Fruit fly (Drosophila melanogaster) whole organism, prepupa: ENCODE data around the gene CG14566.

Experiments
- Blimp-1 ChIP-seq: fragments of 200-800 bp; sonication (Bioruptor generic); optimal IDR thresholded peaks from 3 replicates; lab custom pipeline; 2017; ENCODE audit warnings: missing biosample characterization, missing genetic modification characterization, mild to moderate bottlenecking, moderate library complexity, missing genetic modification reagents
- CG10631 ChIP-seq: fragments of 200-800 bp; sonication (Bioruptor generic); optimal IDR thresholded peaks from 2 replicates; lab custom pipeline; 2016; ENCODE audit warnings: missing biosample characterization, missing genetic modification characterization
- CG10669 ChIP-seq: fragments of 200-800 bp; sonication (Bioruptor generic); optimal IDR thresholded peaks from 3 replicates; lab custom pipeline; 2018; ENCODE audit warnings: missing biosample characterization, mild to moderate bottlenecking, missing genetic modification characterization, moderate library complexity
- CG11294 ChIP-seq: fragments of 200-800 bp; sonication (Bioruptor generic); IDR thresholded peaks from 2 replicates; pipeline ENCODE4 v1.3.6; 2022; ENCODE audit warnings: missing biosample characterization, missing genetic modification characterization
- CG11762 ChIP-seq: fragments of 200-800 bp; sonication (Bioruptor generic); optimal IDR thresholded peaks from 3 replicates; lab custom pipeline; 2016; ENCODE audit warnings: missing biosample characterization, missing genetic modification characterization; ENCODE audit not compliant: insufficient read depth
- CG11902 ChIP-seq: fragments of 200-800 bp; sonication (Bioruptor generic); optimal IDR thresholded peaks from 3 replicates; lab custom pipeline; 2016; ENCODE audit warnings: missing biosample characterization, missing genetic modification characterization
- CG15336 ChIP-seq: fragments of 200-800 bp; sonication (Bioruptor generic); IDR thresholded peaks from 2 replicates; pipeline ENCODE4 v1.3.6; 2022; ENCODE audit warnings: missing biosample characterization, missing genetic modification characterization
- CG1621 ChIP-seq: fragments of 200-800 bp; sonication (Bioruptor generic); optimal IDR thresholded peaks from 3 replicates; lab custom pipeline; 2018; ENCODE audit warnings: missing biosample characterization, mild to moderate bottlenecking, missing genetic modification characterization
- CG16779 ChIP-seq: fragments of 200-800 bp; sonication (Bioruptor generic); optimal IDR thresholded peaks from 3 replicates; lab custom pipeline; 2017; ENCODE audit warnings: missing biosample characterization, mild to moderate bottlenecking, missing genetic modification characterization
- CG3032 ChIP-seq: fragments of 200-800 bp; optimal IDR thresholded peaks from 2 replicates; lab custom pipeline; 2019; ENCODE audit warnings: missing biosample characterization, mild to moderate bottlenecking, missing genetic modification characterization, moderate library complexity
- CG31627 ChIP-seq: fragments of 200-800 bp; sonication (Bioruptor generic); optimal IDR thresholded peaks from 3 replicates; lab custom pipeline; 2016; ENCODE audit warnings: missing biosample characterization, missing genetic modification characterization
- CG32006 ChIP-seq: fragments of 200-800 bp; sonication (Bioruptor generic); optimal IDR thresholded peaks from 3 replicates; lab custom pipeline; 2017; ENCODE audit warnings: missing biosample characterization, mild to moderate bottlenecking, missing genetic modification characterization
- CG3919 ChIP-seq: fragments of 200-800 bp; sonication (Bioruptor generic); optimal IDR thresholded peaks from 3 replicates; lab custom pipeline; 2016; ENCODE audit warnings: missing biosample characterization, missing genetic modification characterization
- CG6163 ChIP-seq: fragments of 200-800 bp; sonication (Bioruptor generic); IDR thresholded peaks from 3 replicates; pipeline ENCODE4 v1.3.6; 2022; ENCODE audit warnings: missing biosample characterization, missing genetic modification characterization
- CG6276 ChIP-seq: fragments of 200-800 bp; sonication (Bioruptor generic); optimal IDR thresholded peaks from 2 replicates; lab custom pipeline; 2017; ENCODE audit warnings: missing biosample characterization, mild to moderate bottlenecking, missing genetic modification characterization
- CG6792 ChIP-seq: fragments of 200-800 bp; sonication (Bioruptor generic); optimal IDR thresholded peaks from 3 replicates; lab custom pipeline; 2016; ENCODE audit warnings: missing biosample characterization, missing genetic modification characterization
- CG6808 ChIP-seq: fragments of 200-800 bp; sonication (Bioruptor generic); optimal IDR thresholded peaks from 3 replicates; lab custom pipeline; 2017; ENCODE audit warnings: missing biosample characterization, missing genetic modification characterization, mild to moderate bottlenecking, moderate library complexity, missing genetic modification reagents
- CG6854 ChIP-seq: fragments of 200-800 bp; sonication (Bioruptor generic); optimal IDR thresholded peaks from 2 replicates; lab custom pipeline; 2017; ENCODE audit warnings: missing biosample characterization, mild to moderate bottlenecking, missing genetic modification characterization
- CG7368 ChIP-seq: fragments of 200-800 bp; sonication (Bioruptor generic); optimal IDR thresholded peaks from 3 replicates; lab custom pipeline; 2016; ENCODE audit warnings: missing biosample characterization, missing genetic modification characterization
- CG8119 ChIP-seq: fragments of 200-800 bp; sonication (Bioruptor generic); IDR thresholded peaks from 3 replicates; pipeline ENCODE4 v1.3.6; 2022; ENCODE audit warnings: missing biosample characterization, missing genetic modification characterization
- CG8319 ChIP-seq: fragments of 200-800 bp; sonication (Bioruptor generic); optimal IDR thresholded peaks from 3 replicates; lab custom pipeline; 2016; ENCODE audit warnings: missing biosample characterization, missing genetic modification characterization
- Eip93F ChIP-seq: fragments of 200-800 bp; sonication (Bioruptor generic); optimal IDR thresholded peaks from 2 replicates; lab custom pipeline; 2016; ENCODE audit warnings: missing biosample characterization, mild to moderate bottlenecking, missing genetic modification characterization
- Ets21C ChIP-seq: fragments of 200-800 bp; sonication (Bioruptor generic); optimal IDR thresholded peaks from 3 replicates; lab custom pipeline; 2016; ENCODE audit warnings: missing biosample characterization, missing genetic modification characterization
- Hr38 ChIP-seq: sonication (Bioruptor generic); optimal IDR thresholded peaks from 2 replicates; lab custom pipeline; 2016; ENCODE audit warnings: missing biosample characterization, missing genetic modification characterization
- Hr39 ChIP-seq: fragments of 200-800 bp; sonication (Bioruptor generic); optimal IDR thresholded peaks from 2 replicates; lab custom pipeline; 2016; ENCODE audit warnings: missing biosample characterization, missing genetic modification characterization
- Hr4 ChIP-seq: fragments of 200-800 bp; sonication (Bioruptor generic); optimal IDR thresholded peaks from 3 replicates; lab custom pipeline; 2016; ENCODE audit warnings: missing biosample characterization, missing genetic modification characterization
- Met ChIP-seq: fragments of 200-800 bp; sonication (Bioruptor generic); optimal IDR thresholded peaks from 3 replicates; lab custom pipeline; 2016; ENCODE audit warnings: missing biosample characterization, missing genetic modification characterization
- Smox ChIP-seq: fragments of 200-800 bp; sonication (Bioruptor generic); optimal IDR thresholded peaks from 3 replicates; lab custom pipeline; 2016; ENCODE audit warnings: missing biosample characterization, missing genetic modification characterization
- Sox102F ChIP-seq: fragments of 200-800 bp; sonication (Bioruptor generic); optimal IDR thresholded peaks from 2 replicates; lab custom pipeline; 2016; ENCODE audit warnings: missing biosample characterization, mild to moderate bottlenecking, missing genetic modification characterization
- Sox15 ChIP-seq: fragments of 200-800 bp; sonication (Bioruptor generic); optimal IDR thresholded peaks from 3 replicates; lab custom pipeline; 2016; ENCODE audit warnings: missing biosample characterization, missing genetic modification characterization
- achi ChIP-seq: fragments of 200-800 bp; sonication (Bioruptor generic); optimal IDR thresholded peaks from 3 replicates; lab custom pipeline; 2016; ENCODE audit warnings: missing biosample characterization, missing genetic modification characterization
- acj6 ChIP-seq: fragments of 200-800 bp; sonication (Bioruptor generic); optimal IDR thresholded peaks from 3 replicates; lab custom pipeline; 2016; ENCODE audit warnings: missing biosample characterization, missing genetic modification characterization
- dac ChIP-seq: fragments of 200-800 bp; sonication (Bioruptor generic); optimal IDR thresholded peaks from 2 replicates; lab custom pipeline; 2017; ENCODE audit warnings: missing biosample characterization, mild to moderate bottlenecking, missing genetic modification characterization
- dsx ChIP-seq: fragments of 200-800 bp; optimal IDR thresholded peaks from 3 replicates; lab custom pipeline; 2019; ENCODE audit warnings: missing biosample characterization, mild to moderate bottlenecking, missing genetic modification characterization, moderate library complexity; ENCODE audit not compliant: poor library complexity, severe bottlenecking
- esn ChIP-seq: fragments of 200-800 bp; sonication (Bioruptor generic); optimal IDR thresholded peaks from 2 replicates; lab custom pipeline; 2016; ENCODE audit warnings: missing biosample characterization, mild to moderate bottlenecking, missing genetic modification characterization, moderate library complexity
- fd59A ChIP-seq: fragments of 200-800 bp; sonication (Bioruptor generic); optimal IDR thresholded peaks from 2 replicates; lab custom pipeline; 2017; ENCODE audit warnings: missing biosample characterization, mild to moderate bottlenecking, missing genetic modification characterization, missing genetic modification reagents
- fd85E ChIP-seq: fragments of 200-800 bp; sonication (Bioruptor generic); optimal IDR thresholded peaks from 3 replicates; lab custom pipeline; 2016; ENCODE audit warnings: missing biosample characterization, missing genetic modification characterization
- fkh ChIP-seq: fragments of 200-800 bp; sonication (Bioruptor generic); optimal IDR thresholded peaks from 3 replicates; lab custom pipeline; 2017; ENCODE audit warnings: missing biosample characterization, mild to moderate bottlenecking, missing genetic modification characterization, moderate library complexity
- lz ChIP-seq: fragments of 200-800 bp; sonication (Bioruptor generic); optimal IDR thresholded peaks from 3 replicates; lab custom pipeline; 2016; ENCODE audit warnings: missing biosample characterization, missing genetic modification characterization
- net ChIP-seq: fragments of 200-800 bp; sonication (Bioruptor generic); optimal IDR thresholded peaks from 3 replicates; lab custom pipeline; 2016; ENCODE audit warnings: missing biosample characterization, missing genetic modification characterization
- pdm3 ChIP-seq: fragments of 200-800 bp; sonication (Bioruptor generic); optimal IDR thresholded peaks from 3 replicates; lab custom pipeline; 2016; ENCODE audit warnings: missing biosample characterization, missing genetic modification characterization
- salr ChIP-seq, 2 experiments: fragments of 200-800 bp; sonication (Bioruptor generic); optimal IDR thresholded peaks; 3 replicates each; lab custom pipeline; 2016 to 2018; ENCODE audit warnings: missing biosample characterization in 2 of 2, missing genetic modification characterization in 2 of 2, mild to moderate bottlenecking in 1 of 2
- spab ChIP-seq: fragments of 200-800 bp; sonication (Bioruptor generic); optimal IDR thresholded peaks from 2 replicates; lab custom pipeline; 2017; ENCODE audit warnings: missing biosample characterization, mild to moderate bottlenecking, missing genetic modification characterization, missing genetic modification reagents
- ss ChIP-seq, 2 experiments: fragments of 200-800 bp; sonication (Bioruptor generic); optimal IDR thresholded peaks; 2 replicates in 1 of 2; 3 replicates in 1 of 2; lab custom pipeline; 2017 to 2018; ENCODE audit warnings: mild to moderate bottlenecking in 2 of 2, missing biosample characterization in 2 of 2, missing genetic modification characterization in 2 of 2, moderate library complexity in 1 of 2
- svp ChIP-seq: fragments of 200-800 bp; sonication (Bioruptor generic); peaks from one replicate; lab custom pipeline; 2016; ENCODE audit warnings: missing biosample characterization, missing genetic modification characterization
- vri ChIP-seq: fragments of 200-800 bp; sonication (Bioruptor generic); optimal IDR thresholded peaks from 3 replicates; lab custom pipeline; 2016; ENCODE audit warnings: missing biosample characterization, mild to moderate bottlenecking, missing genetic modification characterization

Gene CG14566

dm6 chr3L:21715974-21716373 lies 24.1 kb downstream of the CG14566 start (continued):
- TF ChIP-seq Smox (peak; percentile 25), CG6808 (GFP tag; lab: Kevin White, UChicago) (peak; percentile 34), dsx (no peak), CG10669 (GFP tag; lab: Kevin White, UChicago) (peak; percentile 9), net (GFP tag; lab: Kevin White, UChicago) (peak; percentile 16), acj6 (GFP tag; lab: Kevin White, UChicago) (peak; percentile 38), Sox15 (GFP tag; lab: Kevin White, UChicago) (no peak), CG16779 (tag; lab: Kevin White, UChicago) (peak; percentile 13), svp (GFP tag; lab: Kevin White, UChicago) (no peak), Met (peak; percentile 13), fd85E (GFP tag; lab: Kevin White, UChicago) (no peak), esn (GFP tag; lab: Kevin White, UChicago) (peak; percentile 36), CG11294 (no peak), lz (GFP tag; lab: Kevin White, UChicago) (no peak), CG3919 (peak; percentile 48), spab (GFP tag; lab: Kevin White, UChicago) (peak; percentile 28), fd59A (GFP tag; lab: Kevin White, UChicago) (peak; percentile 35), Hr38 (GFP tag; lab: Kevin White, UChicago) (no peak), Eip93F (no peak), achi (no peak), Hr4 (GFP tag; lab: Kevin White, UChicago) (peak; percentile 70), CG6276 (GFP tag; lab: Kevin White, UChicago) (peak; percentile 11), vri (GFP tag; lab: Kevin White, UChicago) (no peak), ss (GFP tag; optimal IDR thresholded peaks at IDR 0.05; lab: Kevin White, UChicago) (no peak), CG6792 (GFP tag; lab: Kevin White, UChicago) (peak; percentile 3), Blimp-1 (GFP tag; lab: Kevin White, UChicago) (no peak), pdm3 (peak; percentile 49), CG7368 (no peak), CG6854 (GFP tag; lab: Kevin White, UChicago) (no peak), CG1621 (tag; lab: Kevin White, UChicago) (peak; percentile 3), Sox102F (GFP tag; lab: Kevin White, UChicago) (peak; percentile 10), CG31627 (GFP tag; lab: Kevin White, UChicago) (peak; percentile 14), CG3032 (peak; percentile 41), Ets21C (GFP tag; lab: Kevin White, UChicago) (no peak), dac (GFP tag; lab: Kevin White, UChicago) (peak; percentile 55), Hr39 (GFP tag; lab: Kevin White, UChicago) (peak; percentile 25), fkh (GFP tag; lab: Kevin White, UChicago) (no peak), CG15336 (GFP tag; lab: Robert Waterston, UW) (peak; percentile 31; the same call in 1 of the 2 replicates)

DNA sequence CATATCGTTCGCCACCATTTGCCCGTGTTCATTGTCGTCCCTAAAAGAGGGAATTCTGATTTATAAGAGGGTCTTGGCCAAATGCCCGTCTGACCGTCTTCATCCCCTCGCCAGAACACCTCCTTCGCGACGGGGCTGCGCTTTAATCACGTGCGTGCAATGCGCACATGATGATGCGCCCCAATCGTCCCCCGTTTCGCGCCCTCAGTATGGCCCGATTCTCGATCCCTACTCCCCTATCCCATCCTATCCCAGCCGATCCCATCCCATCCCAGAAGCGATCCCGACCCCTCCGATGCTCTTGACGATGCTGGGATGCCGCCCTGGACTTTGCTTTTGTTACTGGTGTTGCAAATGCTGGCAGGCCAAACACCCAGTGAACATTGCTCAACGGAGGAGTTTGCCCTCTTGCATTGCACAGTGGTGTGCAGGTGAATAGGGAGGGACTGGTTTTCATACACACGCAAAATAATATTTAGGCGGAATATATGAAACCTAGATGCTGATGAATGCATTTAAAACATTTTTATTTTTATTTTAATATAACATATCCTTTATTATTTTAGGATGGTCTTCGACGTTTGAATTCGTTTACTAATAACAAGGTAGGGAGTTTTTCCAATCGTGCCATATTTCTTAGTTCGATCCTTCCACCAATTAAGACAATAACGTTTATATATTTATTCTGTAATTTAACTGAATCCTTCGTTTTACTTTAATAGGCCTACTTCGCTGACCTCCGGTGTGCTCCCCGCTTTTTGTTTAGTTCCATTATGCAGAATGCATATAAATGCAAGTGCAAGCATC lies 30.1 kb downstream of the CG14566 start:
- TF ChIP-seq CG11902 (GFP tag; lab: Kevin White, UChicago) (peak; percentile 63), Hr38 (GFP tag; lab: Kevin White, UChicago) (no peak), Blimp-1 (GFP tag; lab: Kevin White, UChicago) (peak; percentile 67), svp (GFP tag; lab: Kevin White, UChicago) (peak; percentile 90), Hr4 (GFP tag; lab: Kevin White, UChicago) (peak; percentile 70), CG11762 (peak; percentile 72), vri (GFP tag; lab: Kevin White, UChicago) (peak; percentile 64), fd85E (GFP tag; lab: Kevin White, UChicago) (peak; percentile 33), net (GFP tag; lab: Kevin White, UChicago) (peak; percentile 84), CG6808 (GFP tag; lab: Kevin White, UChicago) (peak; percentile 95), CG8119 (GFP tag; lab: Robert Waterston, UW) (peak; percentile 77), CG6163 (GFP tag; lab: Robert Waterston, UW) (peak; percentile 63; the same call in 2 of the 3 replicates), Hr39 (GFP tag; lab: Kevin White, UChicago) (peak; percentile 63), CG6854 (GFP tag; lab: Kevin White, UChicago) (peak; percentile 21), CG8319 (peak; percentile 59), CG3032 (peak; percentile 88), CG10669 (GFP tag; lab: Kevin White, UChicago) (peak; percentile 85), CG32006 (GFP tag; lab: Kevin White, UChicago) (peak; percentile 87), esn (GFP tag; lab: Kevin White, UChicago) (peak; percentile 86), CG10631 (peak; percentile 81), salr (GFP tag; optimal IDR thresholded peaks at IDR 0.05; lab: Kevin White, UChicago) (peak; percentile 44 to 85), CG16779 (tag; lab: Kevin White, UChicago) (peak; percentile 47), Ets21C (GFP tag; lab: Kevin White, UChicago) (peak; percentile 54), fd59A (GFP tag; lab: Kevin White, UChicago) (peak; percentile 89), ss (GFP tag; optimal IDR thresholded peaks at IDR 0.05; lab: Kevin White, UChicago) (peak; percentile 78 to 90), CG15336 (GFP tag; lab: Robert Waterston, UW) (peak; percentile 77)
